Worm (Caenorhabditis elegans) whole organism, L2 larva: ENCODE results near the gene hum-5.

Experiments used
- lsy-2 ChIP-seq, 2 experiments: fragments of 150-350 bp in 1 of 2; sonication (generic microtip) in 1 of 2; optimal IDR thresholded peaks; 2 replicates each; lab custom pipeline; 2014 to 2017; ENCODE audit warnings: missing biosample characterization in 2 of 2, missing genetic modification characterization in 2 of 2
- nhr-12 ChIP-seq: fragments of 150-350 bp; optimal IDR thresholded peaks from 2 replicates; lab custom pipeline; 2014; ENCODE audit warnings: missing biosample characterization, missing genetic modification characterization
- nhr-25 ChIP-seq: fragments of 150-350 bp; sonication (generic microtip); optimal IDR thresholded peaks from 3 replicates; lab custom pipeline; 2014; ENCODE audit warnings: missing biosample characterization, missing genetic modification characterization
- skn-1 ChIP-seq: sonication (generic microtip); optimal IDR thresholded peaks from 2 replicates; lab custom pipeline; 2017; ENCODE audit warnings: missing biosample characterization, missing genetic modification characterization
- unc-62 ChIP-seq: fragments of 150-350 bp; optimal IDR thresholded peaks from 2 replicates; lab custom pipeline; 2014; ENCODE audit warnings: missing biosample characterization, missing genetic modification reagents, missing genetic modification characterization
- ztf-11 ChIP-seq: sonication (generic microtip); optimal IDR thresholded peaks from 2 replicates; lab custom pipeline; 2017; ENCODE audit warnings: missing biosample characterization, missing genetic modification characterization

- peak; percentile 33 to 48 for TF ChIP-seq lsy-2 (tag; optimal IDR thresholded peaks at IDR 0.05; lab: Kevin White, UChicago)
- no peak for TF ChIP-seq skn-1
- TF ChIP-seq unc-62, result no peak
- no peak for TF ChIP-seq nhr-12 (tag; lab: Kevin White, UChicago)
- no peak for TF ChIP-seq ztf-11 (tag; lab: Kevin White, UChicago)
- TF ChIP-seq nhr-25, result peak; percentile 62
Observed at ce11 chrIII:3979980-3980631, 56.5 kb downstream of the hum-5 start.
